Worm (Caenorhabditis elegans) whole organism, young adult: Measurements from ENCODE around the gene T02D1.8.

ENCODE experiments used
- hlh-12 ChIP-seq: sonication (generic microtip); optimal IDR thresholded peaks from 2 replicates; lab custom pipeline; 2016; ENCODE audit warnings: missing genetic modification characterization, missing compliant biosample characterization
- unc-62 ChIP-seq: fragments of 150-350 bp; optimal IDR thresholded peaks from 2 replicates; lab custom pipeline; 2014; ENCODE audit warnings: missing biosample characterization, missing genetic modification reagents, missing genetic modification characterization
- ztf-18 ChIP-seq: sonication (generic microtip); optimal IDR thresholded peaks from 2 replicates; lab custom pipeline; 2016; ENCODE audit warnings: missing genotype, mild to moderate bottlenecking, missing genetic modification characterization, missing compliant biosample characterization

DNA sequence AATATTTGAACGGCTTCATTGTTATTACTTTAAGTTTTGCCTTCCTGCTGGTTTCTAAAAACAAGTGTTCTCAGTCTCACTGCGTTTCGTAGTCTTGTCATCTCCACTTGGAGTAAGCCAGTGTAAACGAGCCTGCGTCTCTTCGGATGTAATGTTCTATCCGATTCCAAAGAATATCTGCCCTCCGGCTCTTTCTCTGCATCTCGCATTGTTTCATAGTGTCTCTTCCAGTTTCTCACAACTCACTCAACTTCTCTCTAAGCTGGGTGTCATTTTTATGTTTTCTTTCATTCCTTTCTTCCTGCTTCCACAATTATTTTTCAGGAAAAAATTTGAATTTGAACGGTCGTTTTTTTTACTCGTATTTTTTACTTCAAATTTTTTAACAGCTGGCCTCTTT is 39.7 kb upstream of the T02D1.8 start:
- no peak for TF ChIP-seq unc-62 (GFP tag; lab: Kevin White, UChicago)
- no peak for TF ChIP-seq hlh-12 (tag; lab: Kevin White, UChicago)
- no peak for TF ChIP-seq ztf-18 (tag; lab: Kevin White, UChicago)
